Fruit fly (Drosophila melanogaster): ENCODE measurements around the gene ome.

Gene ome

DNA sequence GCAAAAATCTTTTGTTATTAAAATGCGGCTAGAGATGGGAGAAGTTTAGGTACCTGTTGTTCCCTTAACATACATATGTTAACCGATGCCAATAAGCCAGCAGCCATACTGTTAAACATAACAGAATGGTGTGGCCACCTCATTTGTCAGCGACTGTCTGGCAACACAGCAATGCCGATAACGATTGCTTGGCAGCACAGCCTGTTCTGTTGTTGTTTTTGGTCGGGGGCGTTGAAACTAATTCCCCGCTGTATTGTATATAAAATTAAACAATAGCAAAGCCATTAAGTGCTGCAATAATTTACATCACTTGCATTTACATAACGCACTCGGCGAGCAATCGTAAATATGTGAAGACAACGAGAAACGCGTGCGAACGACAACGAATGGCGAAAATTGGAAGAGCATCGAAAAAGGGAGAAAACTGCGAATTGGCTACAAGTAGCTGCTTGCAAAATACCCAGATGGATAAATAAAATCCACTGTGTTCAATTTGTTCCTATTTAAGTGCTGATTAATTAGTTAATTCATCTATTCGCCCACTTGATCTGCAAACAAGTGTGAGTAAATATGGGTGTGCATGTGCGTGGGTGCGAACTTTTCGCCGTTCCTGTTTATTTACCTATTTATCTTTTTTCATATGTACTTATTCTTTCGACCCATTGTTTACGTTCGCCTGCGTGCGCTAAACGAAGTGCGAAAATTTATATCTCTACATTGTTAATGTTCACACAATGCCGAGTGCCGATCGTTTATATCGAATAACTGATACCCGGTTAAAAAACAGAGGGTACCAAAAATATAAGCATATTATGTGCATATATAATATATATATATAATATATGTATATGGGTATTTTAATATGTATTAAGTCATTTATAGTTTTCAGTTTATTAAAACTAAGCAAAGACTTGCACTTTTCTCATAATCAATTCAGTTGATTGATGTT is 89.5 kb downstream of the ome start, which contains the start of the genes Tsen34 and Mgat4a:
Gene Tsen34, minus strand, starts transcription at position 8 of the 949 bp plus-strand sequence.
Gene Mgat4a, plus strand, starts transcription at position 192 of the 949 bp plus-strand sequence.
- no peak for TF ChIP-seq psq (optimal IDR thresholded peaks at IDR 0.05)
- no peak for TF ChIP-seq pan (optimal IDR thresholded peaks at IDR 0.05)
- no peak for TF ChIP-seq EcR (GFP tag; optimal IDR thresholded peaks at IDR 0.05)
- TF ChIP-seq usp (GFP tag; optimal IDR thresholded peaks at IDR 0.05), result no peak
- no peak for TF ChIP-seq CG8478 (optimal IDR thresholded peaks at IDR 0.05)
- TF ChIP-seq Dll (optimal IDR thresholded peaks at IDR 0.05), result no peak

DNA sequence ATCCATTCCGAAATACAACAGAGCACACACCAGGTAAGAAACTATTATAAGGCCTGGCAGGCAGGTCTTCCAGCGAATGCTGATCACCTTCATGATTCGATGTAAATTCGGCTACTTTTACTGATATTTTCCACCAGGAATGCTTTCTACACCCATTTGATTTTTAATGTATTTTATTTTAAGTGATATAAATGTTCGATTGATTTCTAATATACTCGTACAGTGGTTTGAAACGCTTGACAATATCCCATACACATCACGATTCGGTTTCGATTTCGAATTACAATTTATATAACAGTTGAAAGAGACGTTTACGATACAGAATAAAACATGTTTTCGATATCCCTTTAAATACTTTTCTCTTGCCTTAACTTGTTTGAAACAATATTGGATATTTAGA is 96.5 kb downstream of the ome start, which contains the start of gene Mgat4b:
Gene Mgat4b, minus strand, starts transcription at position 101 of the 400 bp plus-strand sequence.
- TF ChIP-seq pan (optimal IDR thresholded peaks at IDR 0.05) (no peak), EcR (GFP tag; optimal IDR thresholded peaks at IDR 0.05) (no peak), Dll (optimal IDR thresholded peaks at IDR 0.05) (no peak), CG8478 (optimal IDR thresholded peaks at IDR 0.05) (no peak), usp (GFP tag; optimal IDR thresholded peaks at IDR 0.05) (no peak), psq (optimal IDR thresholded peaks at IDR 0.05) (no peak)

DNA sequence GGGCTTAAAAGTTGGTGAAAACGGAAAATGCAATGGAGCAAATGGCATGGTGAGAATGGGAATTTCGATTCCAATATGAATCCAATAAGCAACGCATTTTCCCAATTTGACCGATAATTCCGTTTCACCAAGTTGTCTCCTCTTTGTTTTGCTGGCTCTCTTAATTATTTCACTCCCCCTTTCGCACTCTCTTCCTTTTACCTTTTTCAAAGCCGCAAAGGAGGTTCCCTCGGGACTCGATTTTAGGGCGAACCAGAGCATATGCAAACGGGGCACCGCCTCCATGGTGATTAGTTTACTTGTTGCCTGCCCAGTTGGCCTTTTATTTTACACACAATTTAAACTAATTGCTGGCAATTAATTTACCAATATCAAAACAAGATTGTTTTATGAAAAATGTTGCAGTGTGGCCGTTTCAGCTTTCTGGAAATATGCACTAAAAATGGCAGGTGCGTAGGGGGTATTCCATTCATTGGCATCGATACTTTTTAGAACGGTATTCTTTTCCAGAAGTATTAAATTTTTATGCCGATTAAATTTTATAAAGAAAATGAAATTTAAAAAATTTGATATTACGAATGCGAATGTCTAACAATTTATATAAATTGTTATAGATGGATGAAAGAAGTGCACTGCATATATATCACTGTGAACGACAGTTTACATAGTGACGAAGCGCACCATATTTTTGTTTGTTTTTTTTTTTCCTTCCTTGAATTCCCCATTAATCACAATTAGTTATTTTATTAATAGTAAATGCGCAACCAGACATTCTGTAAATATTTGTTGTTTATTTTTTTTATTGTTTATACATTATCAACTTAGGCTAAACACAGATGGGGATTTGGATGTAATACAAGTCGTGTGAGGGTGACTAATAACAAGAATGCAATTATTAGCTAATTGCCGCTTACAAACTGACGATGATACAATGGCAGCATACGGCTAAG is 103.3 kb downstream of the ome start, which contains the start of gene mop:
Gene mop, minus strand, starts transcription at position 419 of the 950 bp plus-strand sequence.
- TF ChIP-seq EcR (GFP tag; optimal IDR thresholded peaks at IDR 0.05), result no peak
- TF ChIP-seq CG8478 (optimal IDR thresholded peaks at IDR 0.05), result no peak
- TF ChIP-seq usp (GFP tag; optimal IDR thresholded peaks at IDR 0.05), result no peak
- no peak for TF ChIP-seq psq (optimal IDR thresholded peaks at IDR 0.05)
- TF ChIP-seq pan (optimal IDR thresholded peaks at IDR 0.05), result no peak
- TF ChIP-seq Dll (optimal IDR thresholded peaks at IDR 0.05), result no peak

DNA sequence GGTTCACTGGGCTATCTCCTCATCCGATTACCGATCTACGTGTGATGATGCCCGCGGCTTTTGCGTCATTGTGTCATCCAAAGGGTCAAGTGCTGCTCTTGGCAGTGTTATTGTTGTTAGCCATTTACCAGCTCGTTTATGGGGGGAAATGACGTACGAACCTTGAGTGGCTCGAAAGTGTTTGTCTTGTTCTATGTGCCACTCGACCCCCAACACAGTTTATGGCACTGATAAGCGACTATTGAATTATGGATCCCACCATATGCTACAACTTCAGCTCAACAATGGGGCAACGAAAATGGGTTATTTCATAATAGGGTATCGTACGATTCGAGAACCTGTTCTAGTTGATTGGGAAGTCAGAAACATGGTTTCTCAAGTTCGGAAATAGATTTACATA is 106.7 kb downstream of the ome start:
- TF ChIP-seq EcR (GFP tag; optimal IDR thresholded peaks at IDR 0.05), result no peak
- no peak for TF ChIP-seq Dll (optimal IDR thresholded peaks at IDR 0.05)
- TF ChIP-seq psq (optimal IDR thresholded peaks at IDR 0.05), result no peak

DNA sequence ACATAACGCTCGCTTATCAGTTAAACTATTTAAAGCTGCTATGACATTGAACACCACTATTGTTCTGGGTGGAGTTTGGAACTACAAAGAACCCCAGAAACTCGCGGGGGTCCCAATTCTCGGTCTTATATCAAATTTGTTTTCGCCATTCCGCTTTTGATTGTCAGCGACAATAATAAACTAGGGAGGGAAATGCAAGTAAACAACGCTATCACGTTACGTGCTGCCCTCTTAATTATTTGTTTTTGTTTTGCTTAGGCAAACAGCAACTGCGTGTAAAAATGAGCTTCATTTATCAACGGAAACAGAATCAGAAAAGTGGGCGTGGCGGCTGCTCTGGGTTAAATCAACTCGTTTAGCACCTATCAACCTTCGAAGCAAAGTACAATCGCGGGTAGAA is 107.5 kb downstream of the ome start:
- no peak for TF ChIP-seq pan (optimal IDR thresholded peaks at IDR 0.05)
- TF ChIP-seq Dll (optimal IDR thresholded peaks at IDR 0.05), result no peak
- TF ChIP-seq EcR (GFP tag; optimal IDR thresholded peaks at IDR 0.05), result no peak
- no peak for TF ChIP-seq psq (optimal IDR thresholded peaks at IDR 0.05)
- no peak for TF ChIP-seq usp (GFP tag; optimal IDR thresholded peaks at IDR 0.05)
- no peak for TF ChIP-seq CG8478 (optimal IDR thresholded peaks at IDR 0.05)

DNA sequence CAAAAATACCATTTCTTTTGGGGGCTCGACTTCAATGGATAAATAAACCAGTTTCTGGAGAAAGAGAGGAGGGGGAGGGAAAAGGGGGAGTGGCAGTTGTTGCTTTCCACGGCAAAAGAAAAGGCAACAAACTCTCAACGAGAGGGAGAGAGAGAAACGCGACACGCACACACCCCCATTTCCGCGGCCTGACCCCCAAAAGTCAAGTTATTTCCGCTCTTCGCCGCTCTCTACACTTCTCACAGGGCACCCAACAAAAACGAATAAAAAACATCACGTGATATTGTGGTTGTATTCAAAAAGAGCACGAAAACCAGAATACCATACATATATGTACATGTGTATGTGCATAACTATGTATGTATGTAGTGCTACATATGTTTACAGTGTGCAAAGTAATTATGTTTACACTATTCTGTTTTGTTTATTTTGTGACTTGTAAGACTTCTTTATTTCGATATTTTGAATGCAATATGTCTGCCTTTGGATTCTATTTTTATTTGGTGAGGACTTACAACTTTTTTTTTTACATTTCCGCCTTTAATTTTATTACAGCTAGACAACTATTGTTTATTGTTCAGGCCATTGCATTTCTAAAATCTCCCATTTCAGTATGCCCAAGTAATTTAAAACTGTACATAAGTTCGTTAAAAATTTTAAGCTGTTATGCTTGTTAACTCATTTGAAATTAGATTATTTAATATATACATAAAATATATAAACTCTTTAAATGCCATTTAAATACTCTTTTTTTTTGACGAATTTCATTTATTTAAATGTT is 108.6 kb downstream of the ome start:
- TF ChIP-seq EcR (GFP tag; optimal IDR thresholded peaks at IDR 0.05) (peak; percentile 59 to 86), Dll (optimal IDR thresholded peaks at IDR 0.05) (no peak)

DNA sequence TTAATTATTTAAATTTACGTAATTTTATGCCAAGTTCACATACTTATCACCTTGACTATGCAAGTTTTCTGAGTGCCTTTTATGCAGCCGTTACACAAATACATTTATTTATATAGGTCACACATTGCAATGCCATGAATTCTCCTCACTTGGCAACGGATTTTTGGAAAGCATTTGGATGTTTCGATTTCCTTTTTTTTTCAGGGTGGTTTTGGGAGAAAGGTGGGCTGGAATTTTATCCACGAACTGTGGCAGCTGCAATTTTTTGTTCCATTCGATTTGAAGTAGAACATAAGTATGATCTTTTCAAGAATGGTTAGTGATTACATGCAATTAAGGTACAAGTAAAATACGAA is 109.2 kb downstream of the ome start:
- TF ChIP-seq CG8478 (optimal IDR thresholded peaks at IDR 0.05) (no peak), psq (optimal IDR thresholded peaks at IDR 0.05) (no peak), Dll (optimal IDR thresholded peaks at IDR 0.05) (no peak), usp (GFP tag; optimal IDR thresholded peaks at IDR 0.05) (no peak)

DNA sequence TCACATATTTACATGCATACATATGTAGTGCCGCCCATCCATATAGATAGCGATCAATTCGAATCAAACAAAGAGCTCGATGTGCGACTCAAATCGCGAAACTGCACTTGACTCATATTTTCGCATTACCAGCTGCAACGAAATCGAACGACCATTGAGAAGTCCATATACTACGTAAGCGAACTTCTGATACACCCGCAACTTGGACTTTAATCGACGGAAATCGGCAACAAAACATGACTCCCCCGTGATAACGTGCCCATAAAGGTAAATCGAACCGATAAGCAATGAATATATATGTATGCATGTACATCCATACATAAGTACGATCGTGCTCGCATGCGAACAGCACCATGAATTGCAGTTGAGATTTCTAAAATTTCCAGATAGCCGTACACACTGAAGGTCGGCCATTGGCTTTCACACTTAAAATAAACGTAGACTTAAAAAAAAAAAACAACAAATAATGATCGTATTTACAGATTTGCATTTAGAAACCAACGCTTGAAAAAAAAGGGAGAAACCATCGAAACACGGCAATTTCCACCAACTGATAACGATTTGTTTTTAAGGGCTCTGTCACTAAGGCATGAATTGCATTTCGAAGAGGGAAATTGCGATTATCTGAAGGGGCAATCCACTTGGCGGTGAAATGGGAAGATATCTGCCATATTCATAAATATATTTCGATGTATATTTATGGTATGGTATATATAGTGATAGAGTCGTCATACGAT is 110.2 kb downstream of the ome start:
- no peak for TF ChIP-seq usp (GFP tag; optimal IDR thresholded peaks at IDR 0.05)
- no peak for TF ChIP-seq EcR (GFP tag; optimal IDR thresholded peaks at IDR 0.05)
- no peak for TF ChIP-seq Dll (optimal IDR thresholded peaks at IDR 0.05)
- TF ChIP-seq CG8478 (optimal IDR thresholded peaks at IDR 0.05), result no peak
- no peak for TF ChIP-seq pan (optimal IDR thresholded peaks at IDR 0.05)
- no peak for TF ChIP-seq psq (optimal IDR thresholded peaks at IDR 0.05)

DNA sequence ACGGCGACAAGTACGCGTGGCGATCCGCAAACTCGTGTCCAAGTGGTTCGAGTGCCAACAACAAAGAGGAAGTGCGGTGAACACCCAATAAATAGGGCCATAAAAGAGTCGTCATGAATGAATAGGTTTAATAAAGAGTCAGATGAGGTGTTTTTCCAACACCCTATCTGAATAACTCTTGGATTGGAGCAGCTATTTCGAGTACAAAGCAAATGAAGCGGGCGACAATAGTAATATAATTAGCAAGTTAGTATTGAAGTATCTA is 110.7 kb downstream of the ome start:
- TF ChIP-seq CG8478 (optimal IDR thresholded peaks at IDR 0.05), result no peak
- no peak for TF ChIP-seq Dll (optimal IDR thresholded peaks at IDR 0.05)
- no peak for TF ChIP-seq usp (GFP tag; optimal IDR thresholded peaks at IDR 0.05)
- TF ChIP-seq psq (optimal IDR thresholded peaks at IDR 0.05), result no peak
- TF ChIP-seq pan (optimal IDR thresholded peaks at IDR 0.05), result no peak
- no peak for TF ChIP-seq EcR (GFP tag; optimal IDR thresholded peaks at IDR 0.05)

DNA sequence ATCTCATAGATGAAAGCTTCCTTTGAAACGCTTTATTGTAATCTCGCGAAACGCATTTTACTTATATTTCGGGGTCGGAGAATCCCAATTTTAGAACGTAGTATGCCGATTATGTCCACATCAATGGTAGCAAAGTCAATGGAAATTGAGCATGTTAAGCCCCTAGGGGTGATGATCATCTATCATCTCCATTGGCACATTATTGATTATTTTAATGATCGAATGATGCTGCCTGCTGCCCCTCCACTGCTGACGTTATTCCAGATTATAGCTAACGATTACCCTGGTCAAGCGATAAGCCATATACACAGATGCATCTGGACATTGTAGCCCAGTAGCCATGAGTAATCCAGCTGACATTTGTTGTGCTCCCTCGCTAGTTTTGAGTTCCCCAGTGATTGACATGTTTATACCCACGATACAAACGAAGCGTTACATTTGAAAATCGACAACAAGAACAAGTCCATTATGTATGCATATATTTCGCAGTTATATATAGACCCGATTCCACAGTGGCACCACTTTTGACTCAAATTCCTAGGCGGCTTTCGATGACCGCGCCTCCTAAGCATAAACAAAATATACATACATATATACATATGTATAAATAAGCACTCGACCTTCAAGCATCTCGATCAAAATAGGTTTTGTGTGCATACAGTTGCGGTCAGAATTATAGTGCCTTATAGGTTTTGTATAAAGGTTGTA is 111.8 kb downstream of the ome start:
- TF ChIP-seq Dll (optimal IDR thresholded peaks at IDR 0.05) (no peak), EcR (GFP tag; optimal IDR thresholded peaks at IDR 0.05) (no peak), pan (optimal IDR thresholded peaks at IDR 0.05) (no peak), CG8478 (optimal IDR thresholded peaks at IDR 0.05) (no peak), psq (optimal IDR thresholded peaks at IDR 0.05) (no peak), usp (GFP tag; optimal IDR thresholded peaks at IDR 0.05) (no peak)
